Worm (Caenorhabditis elegans): ENCODE measurements around the gene acbp-7.
A peak's percentile ranks its signal among the peaks of the same experiment; 100 is the strongest.

acbp-7 gene

ce11 chrIII:4879445-4879844 lies 41.9 kb downstream of the acbp-7 start, which contains the start of gene C35D10.1:
TSS of gene C35D10.1 (plus strand) at chrIII:4879745.
- TF ChIP-seq mel-28 (tag; optimal IDR thresholded peaks at IDR 0.05; ENCODE audit: borderline replicate concordance) (no peak), B0336.3 (GFP tag; IDR thresholded peaks at IDR 0.05) (0 out of 2 replicates have a peak, but pooled peaks have one; percentile 26), T07F8.4 (tag; optimal IDR thresholded peaks at IDR 0.05) (no peak), lin-35 (GFP tag; optimal IDR thresholded peaks at IDR 0.05) (no peak), F52B5.7 (tag; optimal IDR thresholded peaks at IDR 0.05) (no peak), ceh-40 (GFP tag; IDR thresholded peaks at IDR 0.05) (no peak), madf-3 (GFP tag; IDR thresholded peaks at IDR 0.05) (no peak), madf-6 (GFP tag; IDR thresholded peaks at IDR 0.05) (peak; percentile 42; the same call in 1 of the 2 replicates), nfya-1 (tag; optimal IDR thresholded peaks at IDR 0.05; ENCODE audit: borderline replicate concordance, insufficient read depth) (no peak), unc-62 (GFP tag; optimal IDR thresholded peaks at IDR 0.05) (no peak), madf-10 (tag; optimal IDR thresholded peaks at IDR 0.05) (no peak), snpc-3.4 (tag; optimal IDR thresholded peaks at IDR 0.05) (no peak), B0261.1 (tag; optimal IDR thresholded peaks at IDR 0.05) (no peak), T26A5.8 (tag; optimal IDR thresholded peaks at IDR 0.05) (no peak), hmg-20 (GFP tag; IDR thresholded peaks at IDR 0.05) (no peak), attf-5 (GFP tag; optimal IDR thresholded peaks at IDR 0.05) (no peak), ztf-18 (tag; optimal IDR thresholded peaks at IDR 0.05) (no peak), ceh-27 (GFP tag; optimal IDR thresholded peaks at IDR 0.05) (no peak), lsy-27 (tag; optimal IDR thresholded peaks at IDR 0.05; ENCODE audit: borderline replicate concordance, insufficient read depth) (no peak), die-1 (tag; optimal IDR thresholded peaks at IDR 0.05) (no peak), ceh-79 (tag; optimal IDR thresholded peaks at IDR 0.05) (no peak), hmg-1.2 (GFP tag; IDR thresholded peaks at IDR 0.05) (no peak), C06A6.2 (GFP tag; conservative IDR thresholded peaks at IDR 0.05) (no peak), ccch-3 (GFP tag; optimal IDR thresholded peaks at IDR 0.05) (no peak), hsf-1 (GFP tag; IDR thresholded peaks at IDR 0.05) (no peak), snpc-4 (GFP tag; optimal IDR thresholded peaks at IDR 0.05) (no peak), snpc-4 (tag; optimal IDR thresholded peaks at IDR 0.05) (no peak), cebp-1 (GFP tag; IDR thresholded peaks at IDR 0.05) (no peak), cebp-1 (tag; optimal IDR thresholded peaks at IDR 0.05) (no peak), mcd-1 (GFP tag; IDR thresholded peaks at IDR 0.05) (no peak), sptf-2 (GFP tag; optimal IDR thresholded peaks at IDR 0.05) (no peak), zfh-2 (GFP tag; conservative IDR thresholded peaks at IDR 0.05) (no peak), ekl-4 (GFP tag; IDR thresholded peaks at IDR 0.05) (0 out of 2 replicates have a peak, but pooled peaks have one; percentile 20), nhr-179 (tag; optimal IDR thresholded peaks at IDR 0.05) (no peak), F33H1.4 (GFP tag; IDR thresholded peaks at IDR 0.05) (no peak), Y53G8AR.9 (GFP tag; conservative IDR thresholded peaks at IDR 0.05) (0 out of 2 replicates have a peak, but pooled peaks have one; percentile 37), bed-1 (GFP tag; IDR thresholded peaks at IDR 0.05) (no peak), F49E8.2 (tag; optimal IDR thresholded peaks at IDR 0.05; ENCODE audit: insufficient read depth) (peak; percentile 36), xnd-1 (tag; optimal IDR thresholded peaks at IDR 0.05) (peak; percentile 11), hlh-12 (tag; optimal IDR thresholded peaks at IDR 0.05) (no peak), nhr-90 (tag; optimal IDR thresholded peaks at IDR 0.05) (no peak), aptf-2 (GFP tag; conservative IDR thresholded peaks at IDR 0.05) (no peak), F37B4.10 (GFP tag; IDR thresholded peaks at IDR 0.05) (no peak)
